Worm (Caenorhabditis elegans): ENCODE results near the gene EEED8.18.
A peak's percentile ranks its signal among the peaks of the same experiment; 100 is the strongest.

EEED8.18 gene

DNA sequence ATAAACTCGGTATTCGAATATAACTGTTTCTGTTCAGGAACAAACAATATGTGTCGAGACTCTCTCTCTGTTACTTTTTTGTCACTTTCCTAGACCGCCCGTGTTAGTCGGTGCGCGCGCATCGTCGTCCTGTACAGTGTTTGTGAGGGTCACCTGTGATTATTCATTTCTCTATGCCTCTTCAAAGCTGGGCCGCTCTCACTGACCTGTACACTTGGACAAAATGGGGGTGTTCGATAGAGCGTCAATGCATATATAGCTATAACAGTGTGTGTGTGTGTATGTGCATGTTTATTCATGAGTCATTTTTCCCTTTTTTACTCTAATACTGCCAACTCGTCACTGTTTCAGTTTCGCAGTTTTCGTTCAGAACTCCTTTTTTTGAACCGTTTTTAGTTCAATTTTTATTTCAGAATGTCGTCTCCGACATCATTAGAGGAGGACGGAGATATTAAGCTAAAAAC, 32.8 kb downstream of the EEED8.18 start, which contains the start of gene pkc-3 (continued):
- TF ChIP-seq irx-1 (tag; optimal IDR thresholded peaks at IDR 0.05) (peak; percentile 29), nhr-237 (tag; optimal IDR thresholded peaks at IDR 0.05) (no peak), isw-1 (GFP tag; IDR thresholded peaks at IDR 0.05) (no peak), dpl-1 (GFP tag; optimal IDR thresholded peaks at IDR 0.05) (peak in 2 of 3 experiments; percentile 47 to 50), mdl-1 (tag; optimal IDR thresholded peaks at IDR 0.05) (peak in 1 of 2 experiments; percentile 36), elt-3 (tag; optimal IDR thresholded peaks at IDR 0.05) (peak in 3 of 6 experiments; percentile 6 to 74 (median 66)), unc-62 (GFP tag; optimal IDR thresholded peaks at IDR 0.05) (no peak), lin-39 (tag; optimal IDR thresholded peaks at IDR 0.05) (no peak), efl-1 (optimal IDR thresholded peaks at IDR 0.05) (peak; percentile 53 to 54), efl-1 (GFP tag; optimal IDR thresholded peaks at IDR 0.05 in 1 of 2) (peak; percentile 21 to 95), sox-4 (tag; optimal IDR thresholded peaks at IDR 0.05) (no peak), dsc-1 (tag; optimal IDR thresholded peaks at IDR 0.05) (no peak), pqm-1 (tag; optimal IDR thresholded peaks at IDR 0.05) (no peak), aly-2 (tag; optimal IDR thresholded peaks at IDR 0.05) (peak; percentile 11), aha-1 (tag; optimal IDR thresholded peaks at IDR 0.05) (no peak), ztf-4 (tag; optimal IDR thresholded peaks at IDR 0.05) (peak; percentile 78), snpc-4 (tag; optimal IDR thresholded peaks at IDR 0.05) (no peak), ces-1 (GFP tag; optimal IDR thresholded peaks at IDR 0.05) (no peak), skn-1 (tag; optimal IDR thresholded peaks at IDR 0.05) (peak; percentile 51), tbx-2 (tag; optimal IDR thresholded peaks at IDR 0.05) (peak; percentile 32), lin-15B (tag; optimal IDR thresholded peaks at IDR 0.05) (peak; percentile 17), C04F5.9 (tag; optimal IDR thresholded peaks at IDR 0.05) (no peak), efl-3 (GFP tag; optimal IDR thresholded peaks at IDR 0.05) (no peak), nhr-12 (tag; optimal IDR thresholded peaks at IDR 0.05) (no peak), lin-14 (GFP tag; optimal IDR thresholded peaks at IDR 0.05) (peak; percentile 83), nhr-19 (GFP tag; conservative IDR thresholded peaks at IDR 0.05) (peak; percentile 56), F16B12.6 (tag; optimal IDR thresholded peaks at IDR 0.05) (no peak), xbp-1 (tag; optimal IDR thresholded peaks at IDR 0.05) (peak; percentile 30), hpl-2 (GFP tag; optimal IDR thresholded peaks at IDR 0.05) (peak; percentile 67), ceh-63 (GFP tag; optimal IDR thresholded peaks at IDR 0.05) (no peak), fkh-10 (GFP tag; optimal IDR thresholded peaks at IDR 0.05) (no peak), ceh-8 (GFP tag; optimal IDR thresholded peaks at IDR 0.05) (no peak), swsn-7 (tag; optimal IDR thresholded peaks at IDR 0.05) (peak; percentile 50), mab-9 (GFP tag; IDR thresholded peaks at IDR 0.05) (no peak), jun-1 (tag; optimal IDR thresholded peaks at IDR 0.05) (peak; percentile 20), nhr-20 (tag; optimal IDR thresholded peaks at IDR 0.05) (peak; percentile 81)

ce11 chrII:5378239-5378521, 34.2 kb downstream of the EEED8.18 start:
- peak; percentile 92 for TF ChIP-seq skn-1 (tag; optimal IDR thresholded peaks at IDR 0.05)
- peak; percentile 35 for TF ChIP-seq snu-23 (GFP tag; optimal IDR thresholded peaks at IDR 0.05)
- peak; percentile 17 for TF ChIP-seq lin-14 (GFP tag; optimal IDR thresholded peaks at IDR 0.05)
- TF ChIP-seq rnt-1 (tag; optimal IDR thresholded peaks at IDR 0.05) = peak; percentile 12
- TF ChIP-seq xbp-1 (tag; optimal IDR thresholded peaks at IDR 0.05) = peak; percentile 13
- TF ChIP-seq nhr-77 (tag; optimal IDR thresholded peaks at IDR 0.05) = no peak
- TF ChIP-seq nhr-20 (tag; optimal IDR thresholded peaks at IDR 0.05) = peak; percentile 60
- peak; percentile 22 for TF ChIP-seq nhr-47 (tag; optimal IDR thresholded peaks at IDR 0.05)
- TF ChIP-seq nhr-90 (tag; optimal IDR thresholded peaks at IDR 0.05; ENCODE audit: poor library complexity) = peak; percentile 25
- TF ChIP-seq lin-35 (GFP tag; optimal IDR thresholded peaks at IDR 0.05) = peak; percentile 13 to 47
- peak; percentile 80 for TF ChIP-seq nhr-85 (tag)
- TF ChIP-seq nhr-19 (GFP tag; conservative IDR thresholded peaks at IDR 0.05) = no peak
- no peak for TF ChIP-seq unc-30 (tag; optimal IDR thresholded peaks at IDR 0.05)
- no peak for TF ChIP-seq aha-1 (tag; optimal IDR thresholded peaks at IDR 0.05)
- no peak for TF ChIP-seq F16B12.6 (tag; optimal IDR thresholded peaks at IDR 0.05)
- TF ChIP-seq dpl-1 (GFP tag; optimal IDR thresholded peaks at IDR 0.05) = peak in 1 of 3 experiments; percentile 16
- peak; percentile 64 for TF ChIP-seq nhr-71 (tag; optimal IDR thresholded peaks at IDR 0.05)
- peak in 1 of 6 experiments; percentile 37 for TF ChIP-seq elt-3 (tag; optimal IDR thresholded peaks at IDR 0.05)

Measured in whole organism, L1 larva.